Worm (Caenorhabditis elegans): Measurements from ENCODE around the gene Y57E12B.1.

Gene Y57E12B.1

DNA sequence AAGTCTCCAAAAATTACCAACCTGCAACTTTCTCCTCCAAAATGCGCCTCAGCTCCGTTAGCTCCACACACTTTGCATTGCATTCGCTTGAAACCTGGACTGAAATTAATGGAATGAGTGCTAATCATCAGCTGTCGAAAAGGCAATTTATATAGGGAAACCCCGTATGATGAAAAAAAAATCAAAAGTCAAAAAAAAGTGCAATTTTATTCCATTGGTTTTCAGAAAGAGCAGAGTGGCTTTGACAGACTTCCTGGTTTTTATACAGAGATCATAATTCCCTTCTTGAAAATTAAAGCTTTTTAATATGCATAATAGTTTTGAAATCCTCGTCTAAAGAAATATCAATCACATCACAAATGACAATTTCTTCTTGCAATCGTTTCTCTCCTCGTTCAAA lies 39.3 kb downstream of the Y57E12B.1 start, which contains the start of gene nhr-139:
Gene nhr-139 (minus strand): TSS at position 101 of the 400 bp plus-strand sequence.
- TF ChIP-seq ets-7 (tag; optimal IDR thresholded peaks at IDR 0.05) (no peak), tbx-37 (GFP tag; conservative IDR thresholded peaks at IDR 0.05) (no peak), ceh-36 (tag; optimal IDR thresholded peaks at IDR 0.05) (no peak), hnd-1 (tag; optimal IDR thresholded peaks at IDR 0.05) (no peak), ceh-13 (GFP tag; optimal IDR thresholded peaks at IDR 0.05) (no peak), hmg-4 (GFP tag; optimal IDR thresholded peaks at IDR 0.05) (no peak), hmbx-1 (tag; optimal IDR thresholded peaks at IDR 0.05) (no peak), aly-1 (tag; optimal IDR thresholded peaks at IDR 0.05) (no peak), pes-1 (GFP tag; IDR thresholded peaks at IDR 0.05) (no peak), ama-1 (optimal IDR thresholded peaks at IDR 0.05) (no peak), B0310.2 (tag; optimal IDR thresholded peaks at IDR 0.05) (no peak), tbx-11 (GFP tag; IDR thresholded peaks at IDR 0.05) (no peak), F13C5.2 (tag; optimal IDR thresholded peaks at IDR 0.05) (no peak), sea-1 (GFP tag; conservative IDR thresholded peaks at IDR 0.05) (no peak)

DNA sequence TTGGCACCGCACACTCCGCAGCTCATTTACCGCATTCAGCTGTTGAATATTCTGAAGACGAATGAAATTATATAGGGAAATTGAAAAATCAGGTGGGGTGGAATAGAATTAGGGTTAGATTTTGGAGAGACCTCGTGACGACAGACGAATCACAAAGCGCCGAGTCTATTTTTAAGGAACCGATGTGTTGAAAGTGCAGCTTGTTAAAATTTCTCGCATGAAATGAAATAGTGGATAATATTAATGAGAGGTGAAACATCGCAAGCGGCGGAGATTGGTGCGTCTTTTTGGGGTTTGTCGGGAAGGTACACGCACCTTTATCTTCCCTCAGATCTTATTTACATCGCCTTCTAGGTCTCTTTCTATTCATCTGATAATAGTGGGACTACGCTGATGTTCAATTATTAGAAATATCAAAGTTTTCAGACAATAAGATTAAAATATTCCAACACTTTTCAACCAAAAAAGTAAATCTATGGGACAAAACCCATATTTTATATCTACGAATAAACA lies 41.4 kb downstream of the Y57E12B.1 start, which contains the start of gene nhr-140:
Gene nhr-140 (minus strand): TSS at position 51 of the 513 bp plus-strand sequence.
- TF ChIP-seq pes-1 (GFP tag; IDR thresholded peaks at IDR 0.05) (no peak), hmbx-1 (tag; optimal IDR thresholded peaks at IDR 0.05) (no peak), tbx-11 (GFP tag; IDR thresholded peaks at IDR 0.05) (no peak), ama-1 (optimal IDR thresholded peaks at IDR 0.05) (no peak), B0310.2 (tag; optimal IDR thresholded peaks at IDR 0.05) (no peak), ceh-36 (tag; optimal IDR thresholded peaks at IDR 0.05) (no peak), tbx-37 (GFP tag; conservative IDR thresholded peaks at IDR 0.05) (no peak), flt-1 (GFP tag; IDR thresholded peaks at IDR 0.05) (no peak), sea-1 (GFP tag; conservative IDR thresholded peaks at IDR 0.05) (no peak), ceh-13 (GFP tag; optimal IDR thresholded peaks at IDR 0.05) (no peak), tra-4 (tag; optimal IDR thresholded peaks at IDR 0.05) (no peak), aly-1 (tag; optimal IDR thresholded peaks at IDR 0.05) (no peak), ets-7 (tag; optimal IDR thresholded peaks at IDR 0.05) (no peak), hnd-1 (tag; optimal IDR thresholded peaks at IDR 0.05) (no peak)

- no peak for TF ChIP-seq ets-7 (tag; optimal IDR thresholded peaks at IDR 0.05)
- TF ChIP-seq tbx-37 (GFP tag; conservative IDR thresholded peaks at IDR 0.05) = no peak
- TF ChIP-seq sea-1 (GFP tag; conservative IDR thresholded peaks at IDR 0.05) = no peak
- no peak for TF ChIP-seq hmbx-1 (tag; optimal IDR thresholded peaks at IDR 0.05)
- TF ChIP-seq tra-4 (tag; optimal IDR thresholded peaks at IDR 0.05) = no peak
These were observed 43.4 kb downstream of the Y57E12B.1 start, which contains the start of gene nhr-162 for ce11 chrV:6991771-6992170. TSS of gene nhr-162 (minus strand) at chrV:6991871.

DNA sequence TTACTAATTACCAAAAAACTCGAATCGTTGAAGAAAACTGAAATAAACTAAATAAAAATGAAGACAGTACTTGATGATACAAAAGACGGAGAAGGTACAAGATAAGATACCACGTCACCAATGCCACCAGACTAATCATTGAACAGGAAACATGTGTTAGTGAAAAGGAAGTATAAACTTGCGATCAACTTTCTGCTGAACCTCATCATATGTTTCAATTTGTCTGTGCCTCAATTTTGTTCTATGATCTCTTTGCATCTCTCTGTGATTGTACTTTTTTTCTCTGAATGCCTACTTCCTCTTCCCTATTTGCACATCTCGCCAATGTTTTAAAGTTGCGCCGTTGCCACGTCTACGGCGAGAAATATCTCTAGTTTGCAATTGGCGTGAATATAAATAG lies 45.7 kb downstream of the Y57E12B.1 start:
- TF ChIP-seq F13C5.2 (tag; optimal IDR thresholded peaks at IDR 0.05) (no peak), ama-1 (optimal IDR thresholded peaks at IDR 0.05) (no peak), B0310.2 (tag; optimal IDR thresholded peaks at IDR 0.05) (no peak), sea-1 (GFP tag; conservative IDR thresholded peaks at IDR 0.05) (no peak), scrt-1 (GFP tag; IDR thresholded peaks at IDR 0.05) (no peak), hmg-4 (GFP tag; optimal IDR thresholded peaks at IDR 0.05) (no peak), ets-7 (tag; optimal IDR thresholded peaks at IDR 0.05) (no peak), ceh-36 (tag; optimal IDR thresholded peaks at IDR 0.05) (no peak), pes-1 (GFP tag; IDR thresholded peaks at IDR 0.05) (no peak), tbx-37 (GFP tag; conservative IDR thresholded peaks at IDR 0.05) (no peak), flt-1 (GFP tag; IDR thresholded peaks at IDR 0.05) (no peak)

ce11 chrV:6997041-6997552 lies 48.8 kb downstream of the Y57E12B.1 start, which contains the start of gene nhr-107:
TSS of gene nhr-107 (minus strand) at chrV:6997091.
- TF ChIP-seq hmbx-1 (tag; optimal IDR thresholded peaks at IDR 0.05) = no peak
- TF ChIP-seq hmg-4 (GFP tag; optimal IDR thresholded peaks at IDR 0.05) = no peak
- TF ChIP-seq ets-7 (tag; optimal IDR thresholded peaks at IDR 0.05) = no peak
- no peak for TF ChIP-seq tbx-11 (GFP tag; IDR thresholded peaks at IDR 0.05)
- no peak for TF ChIP-seq scrt-1 (GFP tag; IDR thresholded peaks at IDR 0.05)
- TF ChIP-seq hnd-1 (tag; optimal IDR thresholded peaks at IDR 0.05) = no peak
- no peak for TF ChIP-seq B0310.2 (tag; optimal IDR thresholded peaks at IDR 0.05)
- no peak for TF ChIP-seq aly-1 (tag; optimal IDR thresholded peaks at IDR 0.05)
- no peak for TF ChIP-seq flt-1 (GFP tag; IDR thresholded peaks at IDR 0.05)
- TF ChIP-seq ama-1 (optimal IDR thresholded peaks at IDR 0.05) = no peak
- no peak for TF ChIP-seq tra-4 (tag; optimal IDR thresholded peaks at IDR 0.05)
- TF ChIP-seq ceh-13 (GFP tag; optimal IDR thresholded peaks at IDR 0.05) = no peak
- TF ChIP-seq ceh-36 (tag; optimal IDR thresholded peaks at IDR 0.05) = no peak
- no peak for TF ChIP-seq pes-1 (GFP tag; IDR thresholded peaks at IDR 0.05)
- no peak for TF ChIP-seq F13C5.2 (tag; optimal IDR thresholded peaks at IDR 0.05)
- TF ChIP-seq tbx-37 (GFP tag; conservative IDR thresholded peaks at IDR 0.05) = no peak
- no peak for TF ChIP-seq sea-1 (GFP tag; conservative IDR thresholded peaks at IDR 0.05)
